Fruit fly (Drosophila melanogaster) whole organism, adult: ENCODE measurements around the gene CG34355.

ENCODE experiments used
- CG11617 ChIP-seq: fragments of 200-800 bp; sonication (Bioruptor generic); optimal IDR thresholded peaks from 2 replicates; lab custom pipeline; 2017; ENCODE audit warnings: mild to moderate bottlenecking, missing biosample characterization, missing genetic modification reagents, missing genetic modification characterization
- CG12768 ChIP-seq: fragments of 200-800 bp; sonication (Bioruptor generic); optimal IDR thresholded peaks from 2 replicates; lab custom pipeline; 2017; ENCODE audit warnings: missing biosample characterization, missing genetic modification characterization, mild to moderate bottlenecking, moderate library complexity, missing genetic modification reagents
- CG14711 ChIP-seq: fragments of 200-800 bp; sonication (Bioruptor generic); optimal IDR thresholded peaks from 2 replicates; lab custom pipeline; 2018; ENCODE audit warnings: missing biosample characterization, mild to moderate bottlenecking, missing genetic modification characterization, moderate library complexity
- CG1620 ChIP-seq: fragments of 200-800 bp; sonication (Bioruptor generic); optimal IDR thresholded peaks from 2 replicates; lab custom pipeline; 2016; ENCODE audit warnings: missing biosample characterization, missing genetic modification characterization
- CG33017 ChIP-seq: fragments of 200-800 bp; sonication (Bioruptor generic); optimal IDR thresholded peaks from 2 replicates; lab custom pipeline; 2018; ENCODE audit warnings: missing biosample characterization, mild to moderate bottlenecking, missing genetic modification characterization, moderate library complexity
- CG5204 ChIP-seq: fragments of 200-800 bp; sonication (Bioruptor generic); optimal IDR thresholded peaks from 2 replicates; lab custom pipeline; 2016; ENCODE audit warnings: missing biosample characterization, missing genetic modification characterization
- CG7045 ChIP-seq: fragments of 200-800 bp; sonication (Bioruptor generic); optimal IDR thresholded peaks from 2 replicates; lab custom pipeline; 2017; ENCODE audit warnings: missing biosample characterization, mild to moderate bottlenecking, missing genetic modification characterization
- CG7101 ChIP-seq: fragments of 200-800 bp; sonication (Bioruptor generic); optimal IDR thresholded peaks from 2 replicates; lab custom pipeline; 2018; ENCODE audit warnings: missing biosample characterization, mild to moderate bottlenecking, missing genetic modification characterization, moderate library complexity
- Clk ChIP-seq: fragments of 200-800 bp; sonication (Bioruptor generic); optimal IDR thresholded peaks from 2 replicates; lab custom pipeline; 2017; ENCODE audit warnings: missing biosample characterization, missing genetic modification characterization
- Crg-1 ChIP-seq: fragments of 200-800 bp; sonication (Bioruptor generic); optimal IDR thresholded peaks from 2 replicates; lab custom pipeline; 2016; ENCODE audit warnings: missing biosample characterization, missing genetic modification characterization
- Hr96 ChIP-seq: fragments of 200-800 bp; sonication (Bioruptor generic); optimal IDR thresholded peaks from 2 replicates; lab custom pipeline; 2016; ENCODE audit warnings: missing biosample characterization, missing genetic modification characterization
- Mnt ChIP-seq: fragments of 200-800 bp; sonication (Bioruptor generic); optimal IDR thresholded peaks from 2 replicates; lab custom pipeline; 2016; ENCODE audit warnings: missing biosample characterization, mild to moderate bottlenecking, missing genetic modification characterization
- bab1 ChIP-seq: fragments of 200-800 bp; sonication (Bioruptor generic); optimal IDR thresholded peaks from 3 replicates; lab custom pipeline; 2019; ENCODE audit warnings: missing biosample characterization, mild to moderate bottlenecking, missing genetic modification characterization, moderate library complexity
- cic ChIP-seq: fragments of 200-800 bp; sonication (Bioruptor generic); optimal IDR thresholded peaks from 2 replicates; lab custom pipeline; 2017; ENCODE audit warnings: missing biosample characterization, mild to moderate bottlenecking, missing genetic modification characterization, moderate library complexity
- cnc ChIP-seq, 2 experiments: fragments of >200 bp; optimal IDR thresholded peaks; 2 replicates each; lab custom pipeline; 2017
- kay ChIP-seq: fragments of 200-800 bp; sonication (Bioruptor generic); peaks from one replicate; lab custom pipeline; 2016; ENCODE audit warnings: missing biosample characterization, missing genetic modification characterization, borderline replicate concordance
- ovo ChIP-seq: fragments of 200-800 bp; sonication (Bioruptor generic); optimal IDR thresholded peaks from 2 replicates; lab custom pipeline; 2016; ENCODE audit warnings: missing biosample characterization, missing genetic modification characterization
- pad ChIP-seq: fragments of 200-800 bp; sonication (Bioruptor generic); optimal IDR thresholded peaks from 3 replicates; lab custom pipeline; 2017; ENCODE audit warnings: missing biosample characterization, missing genetic modification characterization, mild to moderate bottlenecking, moderate library complexity, missing genetic modification reagents
- tj ChIP-seq: fragments of 200-800 bp; sonication (Bioruptor generic); optimal IDR thresholded peaks from 3 replicates; lab custom pipeline; 2017; ENCODE audit warnings: missing biosample characterization, mild to moderate bottlenecking, missing genetic modification characterization, moderate library complexity
- toe ChIP-seq: fragments of 200-800 bp; sonication (Bioruptor generic); optimal IDR thresholded peaks from 2 replicates; lab custom pipeline; 2016; ENCODE audit warnings: missing biosample characterization, missing genetic modification characterization

CG34355 gene

dm6 chr3R:23767417-23767853 lies 36.2 kb upstream of the CG34355 start, which contains the start of the genes CG10214 and CG10375:
TSS of gene CG10214 (minus strand) at chr3R:23767488.
TSS of gene CG10375 (plus strand) at chr3R:23767712.
- TF ChIP-seq Hr96 (GFP tag; lab: Kevin White, UChicago) (peak; percentile 65), CG1620 (peak; percentile 70), CG14711 (tag; lab: Kevin White, UChicago) (peak; percentile 78), pad (GFP tag; lab: Kevin White, UChicago) (peak; percentile 68), CG5204 (no peak), Mnt (GFP tag; lab: Kevin White, UChicago) (peak; percentile 94), CG33017 (tag; lab: Kevin White, UChicago) (peak; percentile 72), toe (GFP tag; lab: Kevin White, UChicago) (no peak), CG7045 (GFP tag; lab: Kevin White, UChicago) (peak; percentile 64), cnc (optimal IDR thresholded peaks at IDR 0.05; lab: Kevin White, UChicago) (no peak), Crg-1 (GFP tag; lab: Kevin White, UChicago) (peak; percentile 82), CG11617 (GFP tag; lab: Kevin White, UChicago) (peak; percentile 74), tj (GFP tag; lab: Kevin White, UChicago) (peak; percentile 10), CG12768 (GFP tag; lab: Kevin White, UChicago) (peak; percentile 72), ovo (peak; percentile 45), CG7101 (tag; lab: Kevin White, UChicago) (peak; percentile 81), kay (GFP tag; lab: Kevin White, UChicago) (no peak), Clk (GFP tag; lab: Kevin White, UChicago) (peak; percentile 38), bab1 (GFP tag; lab: Kevin White, UChicago) (peak; percentile 82), cic (GFP tag; lab: Kevin White, UChicago) (peak; percentile 39)

dm6 chr3R:23772808-23773207 lies 30.9 kb upstream of the CG34355 start, which contains the start of gene tst:
TSS of gene tst (minus strand) at chr3R:23772859.
- TF ChIP-seq kay (GFP tag; lab: Kevin White, UChicago) (no peak), Clk (GFP tag; lab: Kevin White, UChicago) (peak; percentile 60), Hr96 (GFP tag; lab: Kevin White, UChicago) (no peak), CG12768 (GFP tag; lab: Kevin White, UChicago) (peak; percentile 85), bab1 (GFP tag; lab: Kevin White, UChicago) (peak; percentile 94), CG33017 (tag; lab: Kevin White, UChicago) (peak; percentile 89), CG1620 (peak; percentile 18), ovo (no peak), tj (GFP tag; lab: Kevin White, UChicago) (peak; percentile 72), CG7101 (tag; lab: Kevin White, UChicago) (peak; percentile 93), CG7045 (GFP tag; lab: Kevin White, UChicago) (peak; percentile 82), CG5204 (no peak), Mnt (GFP tag; lab: Kevin White, UChicago) (peak; percentile 60), CG14711 (tag; lab: Kevin White, UChicago) (peak; percentile 89), pad (GFP tag; lab: Kevin White, UChicago) (peak; percentile 69), Crg-1 (GFP tag; lab: Kevin White, UChicago) (peak; percentile 69), cic (GFP tag; lab: Kevin White, UChicago) (no peak), toe (GFP tag; lab: Kevin White, UChicago) (no peak), CG11617 (GFP tag; lab: Kevin White, UChicago) (peak; percentile 88), cnc (optimal IDR thresholded peaks at IDR 0.05; lab: Kevin White, UChicago) (no peak)

dm6 chr3R:23773610-23774364 lies 29.9 kb upstream of the CG34355 start, which contains the start of gene CG10208:
TSS of gene CG10208 (minus strand) at chr3R:23774127.
- no peak for TF ChIP-seq CG1620
- TF ChIP-seq CG5204, result no peak
- peak; percentile 67 for TF ChIP-seq Mnt (GFP tag; lab: Kevin White, UChicago)
- TF ChIP-seq tj (GFP tag; lab: Kevin White, UChicago), result no peak
- no peak for TF ChIP-seq pad (GFP tag; lab: Kevin White, UChicago)
- no peak for TF ChIP-seq cic (GFP tag; lab: Kevin White, UChicago)
- no peak for TF ChIP-seq ovo
- no peak for TF ChIP-seq CG7045 (GFP tag; lab: Kevin White, UChicago)
- TF ChIP-seq Crg-1 (GFP tag; lab: Kevin White, UChicago), result no peak
- TF ChIP-seq toe (GFP tag; lab: Kevin White, UChicago), result no peak
- no peak for TF ChIP-seq Clk (GFP tag; lab: Kevin White, UChicago)
- no peak for TF ChIP-seq kay (GFP tag; lab: Kevin White, UChicago)
- TF ChIP-seq cnc (optimal IDR thresholded peaks at IDR 0.05; lab: Kevin White, UChicago), result peak in 1 of 2 experiments; percentile 52
- no peak for TF ChIP-seq bab1 (GFP tag; lab: Kevin White, UChicago)
- peak; percentile 30 for TF ChIP-seq Hr96 (GFP tag; lab: Kevin White, UChicago)
- TF ChIP-seq CG14711 (tag; lab: Kevin White, UChicago), result no peak
- TF ChIP-seq CG11617 (GFP tag; lab: Kevin White, UChicago), result no peak
- TF ChIP-seq CG7101 (tag; lab: Kevin White, UChicago), result peak; percentile 3
- TF ChIP-seq CG33017 (tag; lab: Kevin White, UChicago), result no peak
- peak; percentile 32 for TF ChIP-seq CG12768 (GFP tag; lab: Kevin White, UChicago)

- TF ChIP-seq ovo, result no peak
- TF ChIP-seq toe (GFP tag; lab: Kevin White, UChicago), result no peak
- no peak for TF ChIP-seq cic (GFP tag; lab: Kevin White, UChicago)
- TF ChIP-seq cnc (optimal IDR thresholded peaks at IDR 0.05; lab: Kevin White, UChicago), result no peak
- no peak for TF ChIP-seq CG5204
- TF ChIP-seq Clk (GFP tag; lab: Kevin White, UChicago), result no peak
- TF ChIP-seq CG1620, result no peak
- no peak for TF ChIP-seq CG7101 (tag; lab: Kevin White, UChicago)
- TF ChIP-seq CG12768 (GFP tag; lab: Kevin White, UChicago), result no peak
- TF ChIP-seq tj (GFP tag; lab: Kevin White, UChicago), result no peak
These were observed 22.9 kb upstream of the CG34355 start for dm6 chr3R:23780757-23781156.
